Worm (Caenorhabditis elegans): ENCODE results near the gene cest-16.
A peak's percentile ranks its signal among the peaks of the same experiment; 100 is the strongest.

Gene cest-16

ce11 chrX:6296402-6296844, 3.3 kb upstream of the cest-16 start (continued):
- TF ChIP-seq lin-29 (GFP tag; IDR thresholded peaks at IDR 0.05) = peak; percentile 97
- peak; percentile 99 for TF ChIP-seq nhr-48 (tag; optimal IDR thresholded peaks at IDR 0.05)
- TF ChIP-seq duxl-1 (tag; optimal IDR thresholded peaks at IDR 0.05; ENCODE audit: poor library complexity) = peak; percentile 99
- peak; percentile 95 for TF ChIP-seq nhr-237 (tag; optimal IDR thresholded peaks at IDR 0.05)
- TF ChIP-seq sdz-12 (GFP tag; optimal IDR thresholded peaks at IDR 0.05) = peak; percentile 85
- peak; percentile 96 to 97 for TF ChIP-seq lsy-2 (tag; optimal IDR thresholded peaks at IDR 0.05)
- peak; percentile 100 for TF ChIP-seq egl-43 (GFP tag; IDR thresholded peaks at IDR 0.05)
- peak; percentile 94 for TF ChIP-seq T20F7.1 (GFP tag; optimal IDR thresholded peaks at IDR 0.05)
- TF ChIP-seq saeg-2 (GFP tag; IDR thresholded peaks at IDR 0.05) = peak; percentile 99
- TF ChIP-seq gei-8 (GFP tag; optimal IDR thresholded peaks at IDR 0.05) = peak; percentile 96
- TF ChIP-seq ceh-82 (tag; optimal IDR thresholded peaks at IDR 0.05) = peak; percentile 96
- peak; percentile 99 for TF ChIP-seq nhr-42 (GFP tag; IDR thresholded peaks at IDR 0.05)
- no peak for TF ChIP-seq F26F4.8 (GFP tag; conservative IDR thresholded peaks at IDR 0.05)
- peak; percentile 95 for TF ChIP-seq fos-1 (tag; optimal IDR thresholded peaks at IDR 0.05)
- no peak for TF ChIP-seq ceh-62 (tag; optimal IDR thresholded peaks at IDR 0.05)
- TF ChIP-seq snpc-1.2 (GFP tag; IDR thresholded peaks at IDR 0.05) = no peak
- TF ChIP-seq zip-2 (tag; optimal IDR thresholded peaks at IDR 0.05) = peak; percentile 97
- peak; percentile 56 for TF ChIP-seq cey-2 (tag; optimal IDR thresholded peaks at IDR 0.05; ENCODE audit: borderline replicate concordance, insufficient read depth)
- peak; percentile 100 for TF ChIP-seq aha-1 (tag)
- peak; percentile 94 for TF ChIP-seq lin-1 (GFP tag; IDR thresholded peaks at IDR 0.05)
- TF ChIP-seq egl-27 (tag; optimal IDR thresholded peaks at IDR 0.05) = peak; percentile 95
- TF ChIP-seq fkh-10 (GFP tag; optimal IDR thresholded peaks at IDR 0.05) = peak; percentile 100
- TF ChIP-seq madf-9 (GFP tag; conservative IDR thresholded peaks at IDR 0.05) = peak; percentile 99
- peak; percentile 98 for TF ChIP-seq mes-2 (tag; optimal IDR thresholded peaks at IDR 0.05; ENCODE audit: poor library complexity, severe bottlenecking)
- TF ChIP-seq lin-15B (tag; optimal IDR thresholded peaks at IDR 0.05) = peak; percentile 80
- TF ChIP-seq Y105C5A.15 (GFP tag; IDR thresholded peaks at IDR 0.05) = peak; percentile 92
- peak; percentile 98 for TF ChIP-seq nhr-25 (tag; optimal IDR thresholded peaks at IDR 0.05; ENCODE audit: borderline replicate concordance, insufficient read depth)
- TF ChIP-seq attf-4 (tag; optimal IDR thresholded peaks at IDR 0.05) = peak; percentile 77
- TF ChIP-seq aly-2 (tag; optimal IDR thresholded peaks at IDR 0.05) = no peak

DNA sequence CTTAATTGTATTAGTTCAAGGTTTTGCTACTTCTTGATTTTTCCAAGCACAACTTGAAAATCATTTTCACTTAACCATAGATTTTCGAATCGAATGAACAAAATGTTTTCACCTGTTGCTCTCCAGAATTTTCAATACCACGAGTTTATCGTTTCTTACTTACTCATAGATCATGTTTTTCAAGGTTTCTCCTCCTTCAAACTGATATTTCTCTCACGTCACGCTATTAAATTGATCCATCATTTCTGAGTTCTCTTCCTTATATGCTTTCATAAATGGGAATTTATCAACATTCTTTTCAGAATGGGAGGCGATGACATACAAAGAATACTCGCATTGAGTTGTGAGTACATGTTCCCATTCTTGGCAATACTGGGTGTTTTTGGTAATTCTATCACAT, 11.6 kb downstream of the cest-16 start, which contains the start of gene npr-38:
Gene npr-38, plus strand, starts transcription at position 301 of the 400 bp plus-strand sequence.
- no peak for TF ChIP-seq lsy-2 (tag; optimal IDR thresholded peaks at IDR 0.05)
- no peak for TF ChIP-seq fkh-10 (GFP tag; optimal IDR thresholded peaks at IDR 0.05)
- TF ChIP-seq F49E8.2 (tag; optimal IDR thresholded peaks at IDR 0.05; ENCODE audit: borderline replicate concordance) = no peak
- no peak for TF ChIP-seq lin-15B (tag; optimal IDR thresholded peaks at IDR 0.05)
- TF ChIP-seq zag-1 (tag; optimal IDR thresholded peaks at IDR 0.05) = no peak
- no peak for TF ChIP-seq set-16 (GFP tag; IDR thresholded peaks at IDR 0.05)
- no peak for TF ChIP-seq nhr-42 (GFP tag; IDR thresholded peaks at IDR 0.05)
- TF ChIP-seq ZK546.5 (tag; optimal IDR thresholded peaks at IDR 0.05) = no peak
- TF ChIP-seq ceh-32 (tag; optimal IDR thresholded peaks at IDR 0.05; ENCODE audit: poor library complexity) = no peak
- TF ChIP-seq nhr-48 (tag; optimal IDR thresholded peaks at IDR 0.05) = no peak
- TF ChIP-seq mdt-29 (GFP tag; IDR thresholded peaks at IDR 0.05) = no peak
- TF ChIP-seq ceh-44 (GFP tag; IDR thresholded peaks at IDR 0.05) = no peak
- TF ChIP-seq ctbp-1 (GFP tag; IDR thresholded peaks at IDR 0.05) = no peak
- no peak for TF ChIP-seq hif-1 (tag; optimal IDR thresholded peaks at IDR 0.05)
- TF ChIP-seq lir-3 (tag; optimal IDR thresholded peaks at IDR 0.05) = no peak
- TF ChIP-seq nhr-76 (tag; optimal IDR thresholded peaks at IDR 0.05) = no peak
- TF ChIP-seq daf-19 (GFP tag; conservative IDR thresholded peaks at IDR 0.05) = no peak
- no peak for TF ChIP-seq hmg-1.1 (GFP tag; IDR thresholded peaks at IDR 0.05)
- no peak for TF ChIP-seq sdz-12 (GFP tag; optimal IDR thresholded peaks at IDR 0.05)
- TF ChIP-seq ceh-82 (tag; optimal IDR thresholded peaks at IDR 0.05) = no peak
